Fruit fly (Drosophila melanogaster): ENCODE measurements around the gene Pkc98E.

The Pkc98E gene

DNA sequence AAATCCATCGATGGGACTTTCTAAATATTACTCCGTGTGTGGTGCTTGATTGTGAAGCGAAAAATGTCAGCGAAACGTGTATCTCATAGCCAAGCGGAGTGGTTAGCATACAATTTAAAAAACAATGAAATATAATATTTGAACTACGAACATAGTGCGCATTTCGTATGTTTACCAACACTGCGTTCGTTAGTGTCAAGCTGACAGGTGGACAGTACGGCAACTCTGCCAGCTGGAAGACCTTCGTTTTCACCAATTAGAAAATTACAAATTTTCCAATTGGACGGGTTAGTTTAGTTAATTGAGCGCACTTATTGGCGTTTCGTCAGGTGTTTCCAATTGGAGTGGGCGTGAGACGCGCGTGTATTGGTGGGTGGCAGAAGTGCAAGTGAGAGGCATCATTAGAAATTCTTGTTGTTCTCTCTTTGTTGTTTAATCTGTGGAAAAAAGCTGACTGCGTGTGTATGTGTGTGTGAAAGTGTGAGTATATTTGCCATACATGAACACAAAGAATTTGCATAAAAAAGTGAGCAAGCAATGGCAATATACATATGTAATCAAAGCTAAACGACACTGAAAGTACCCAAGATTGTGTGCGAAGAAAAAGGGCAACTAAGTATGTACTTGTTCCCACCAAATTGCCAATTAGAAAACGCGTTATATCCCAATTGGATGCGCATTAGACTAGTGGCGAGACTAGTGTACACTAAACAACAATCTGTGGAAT, 911 bp downstream of the Pkc98E start (continued):
- TF ChIP-seq spab (GFP tag; optimal IDR thresholded peaks at IDR 0.05) (no peak), CG11294 (GFP tag; IDR thresholded peaks at IDR 0.05) (no peak), CG4318 (GFP tag; optimal IDR thresholded peaks at IDR 0.05) (no peak), pdm3 (GFP tag; optimal IDR thresholded peaks at IDR 0.05) (no peak), CG9139 (GFP tag; optimal IDR thresholded peaks at IDR 0.05) (no peak), CG8632 (GFP tag; optimal IDR thresholded peaks at IDR 0.05) (peak; percentile 24), fd85E (GFP tag; optimal IDR thresholded peaks at IDR 0.05) (no peak), CG8319 (GFP tag; optimal IDR thresholded peaks at IDR 0.05) (peak; percentile 10), Eip93F (GFP tag; optimal IDR thresholded peaks at IDR 0.05) (no peak), CG6808 (GFP tag; optimal IDR thresholded peaks at IDR 0.05) (no peak), CG10631 (GFP tag; optimal IDR thresholded peaks at IDR 0.05) (no peak), fd59A (GFP tag; optimal IDR thresholded peaks at IDR 0.05) (no peak), CG7368 (GFP tag; optimal IDR thresholded peaks at IDR 0.05) (no peak), CG34406 (GFP tag; optimal IDR thresholded peaks at IDR 0.05) (peak; percentile 24), CG6854 (GFP tag; optimal IDR thresholded peaks at IDR 0.05) (no peak), CG31627 (GFP tag; optimal IDR thresholded peaks at IDR 0.05) (peak; percentile 52), CG3919 (GFP tag; optimal IDR thresholded peaks at IDR 0.05) (no peak), lz (GFP tag; optimal IDR thresholded peaks at IDR 0.05) (peak; percentile 40), cyc (GFP tag; optimal IDR thresholded peaks at IDR 0.05) (peak; percentile 35), esn (GFP tag; optimal IDR thresholded peaks at IDR 0.05) (peak; percentile 55), CG6792 (GFP tag; optimal IDR thresholded peaks at IDR 0.05) (peak; percentile 26)

DNA sequence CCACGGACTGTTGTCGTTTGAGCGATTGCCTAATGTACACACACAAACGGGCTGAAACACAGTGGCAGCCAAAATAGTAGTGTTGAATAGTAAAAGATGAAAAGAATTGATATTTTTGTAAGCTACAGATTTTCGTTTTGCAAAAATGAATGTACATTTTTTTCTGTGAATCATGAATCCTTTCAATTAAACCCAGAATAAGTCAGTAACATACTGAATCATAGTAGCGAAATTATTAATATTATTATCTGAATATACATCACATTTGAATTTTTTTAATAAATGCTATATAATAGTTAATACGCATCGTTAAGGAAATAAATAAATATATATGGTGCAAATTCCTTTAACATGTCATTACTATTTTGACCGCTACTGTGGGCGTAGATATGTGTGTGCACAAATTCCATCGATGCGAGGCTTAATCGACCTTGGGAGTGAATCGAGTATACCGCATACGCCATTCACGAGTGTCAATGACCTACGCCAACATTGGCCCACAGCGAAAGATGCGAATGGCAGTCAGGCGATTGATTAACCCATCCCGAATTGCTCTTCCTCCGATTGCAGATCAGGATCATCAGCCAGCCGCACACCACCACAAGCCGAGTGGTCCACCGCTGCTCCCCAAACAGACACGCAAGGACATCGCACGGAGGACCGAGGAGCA, 1.7 kb downstream of the Pkc98E start:
- TF ChIP-seq Sox102F (GFP tag; optimal IDR thresholded peaks at IDR 0.05) (no peak), CG32006 (GFP tag; optimal IDR thresholded peaks at IDR 0.05) (no peak), esn (GFP tag; optimal IDR thresholded peaks at IDR 0.05) (peak; percentile 45), vri (GFP tag; optimal IDR thresholded peaks at IDR 0.05) (no peak), Ets21C (GFP tag; optimal IDR thresholded peaks at IDR 0.05) (no peak), CG6163 (GFP tag; IDR thresholded peaks at IDR 0.05) (0 out of 3 replicates have a peak, but pooled peaks have one; percentile 48), CG11902 (GFP tag; optimal IDR thresholded peaks at IDR 0.05) (peak; percentile 17), CG11762 (GFP tag; optimal IDR thresholded peaks at IDR 0.05; ENCODE audit: insufficient read depth) (peak; percentile 30), CG3032 (tag; optimal IDR thresholded peaks at IDR 0.05) (peak; percentile 50), CG6792 (GFP tag; optimal IDR thresholded peaks at IDR 0.05) (no peak), CG16779 (tag; optimal IDR thresholded peaks at IDR 0.05) (no peak), fd59A (GFP tag; optimal IDR thresholded peaks at IDR 0.05) (peak; percentile 27), CG11294 (GFP tag; IDR thresholded peaks at IDR 0.05) (0 out of 2 replicates have a peak, but pooled peaks have one; percentile 17), Hr4 (GFP tag; optimal IDR thresholded peaks at IDR 0.05) (no peak), Ets96B (tag; optimal IDR thresholded peaks at IDR 0.05) (peak; percentile 61), CG7368 (GFP tag; optimal IDR thresholded peaks at IDR 0.05) (peak; percentile 20), eg (GFP tag; IDR thresholded peaks at IDR 0.05) (peak; percentile 60; the same call in 1 of the 3 replicates), CG15336 (GFP tag; IDR thresholded peaks at IDR 0.05) (peak; percentile 75), CG8119 (GFP tag; IDR thresholded peaks at IDR 0.05) (peak; percentile 66; the same call in 2 of the 3 replicates), lz (GFP tag; optimal IDR thresholded peaks at IDR 0.05) (peak; percentile 11), svp (GFP tag) (no peak)
